Worm (Caenorhabditis elegans) whole organism, L4/young adult: Measurements from ENCODE around the gene ZC506.1.

ENCODE experiments used
- W03F9.2 ChIP-seq: fragments of 150-350 bp; optimal IDR thresholded peaks from 2 replicates; lab custom pipeline; 2014; ENCODE audit warnings: missing biosample characterization, missing genetic modification characterization
- dao-5 ChIP-seq: sonication (generic microtip); optimal IDR thresholded peaks from 2 replicates; lab custom pipeline; 2016; ENCODE audit warnings: missing genotype, missing genetic modification characterization, moderate library complexity, missing compliant biosample characterization
- him-1 ChIP-seq: sonication (generic microtip); optimal IDR thresholded peaks from 2 replicates; lab custom pipeline; 2016; ENCODE audit warnings: missing genotype, missing genetic modification reagents, missing genetic modification characterization, missing compliant biosample characterization

ZC506.1 gene

DNA sequence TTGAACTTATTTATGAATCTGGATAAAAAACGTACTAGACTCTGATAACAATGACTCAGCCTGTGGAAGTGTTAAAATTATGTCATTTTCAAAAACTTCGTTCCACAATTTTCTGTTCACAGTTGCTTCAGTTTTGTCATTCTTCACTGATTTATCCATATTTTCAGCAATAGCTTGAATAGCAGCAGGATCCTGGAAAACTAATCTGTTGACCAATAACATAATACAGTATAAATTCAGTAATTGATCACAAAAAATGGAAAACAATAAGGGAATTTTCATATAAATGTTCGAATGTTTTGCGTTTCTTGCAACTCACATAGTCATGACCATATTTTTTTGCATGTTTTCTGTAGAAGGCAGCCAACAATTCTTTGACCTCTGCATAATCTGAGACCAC, 10.2 kb upstream of the ZC506.1 start:
- no peak for TF ChIP-seq dao-5 (tag; lab: Kevin White, UChicago)
- no peak for TF ChIP-seq W03F9.2 (tag; lab: Kevin White, UChicago)
- TF ChIP-seq him-1 (tag; lab: Kevin White, UChicago): no peak

DNA sequence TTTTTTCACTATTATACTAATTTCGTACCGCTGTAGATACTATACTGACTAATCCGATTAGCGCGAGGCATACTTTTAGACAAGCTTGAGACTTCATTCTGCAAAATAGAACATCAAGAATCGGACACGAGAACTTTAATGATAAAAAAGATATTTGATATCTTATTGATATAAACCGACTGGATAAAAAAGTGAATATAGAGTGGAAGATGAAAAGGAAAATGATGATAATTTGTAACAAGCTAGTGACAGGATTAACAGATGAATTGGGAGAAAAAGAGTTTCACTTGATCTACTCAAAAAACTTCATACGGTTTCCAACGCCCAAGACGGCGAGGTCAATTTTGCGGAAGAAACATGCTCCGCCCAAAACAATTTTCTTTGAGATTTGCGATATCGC, 9.8 kb upstream of the ZC506.1 start, which contains the start of gene nas-37:
TSS of gene nas-37 (minus strand) at position 101 of the 400 bp plus-strand sequence.
- TF ChIP-seq W03F9.2 (tag; lab: Kevin White, UChicago): no peak
- no peak for TF ChIP-seq him-1 (tag; lab: Kevin White, UChicago)
- no peak for TF ChIP-seq dao-5 (tag; lab: Kevin White, UChicago)

DNA sequence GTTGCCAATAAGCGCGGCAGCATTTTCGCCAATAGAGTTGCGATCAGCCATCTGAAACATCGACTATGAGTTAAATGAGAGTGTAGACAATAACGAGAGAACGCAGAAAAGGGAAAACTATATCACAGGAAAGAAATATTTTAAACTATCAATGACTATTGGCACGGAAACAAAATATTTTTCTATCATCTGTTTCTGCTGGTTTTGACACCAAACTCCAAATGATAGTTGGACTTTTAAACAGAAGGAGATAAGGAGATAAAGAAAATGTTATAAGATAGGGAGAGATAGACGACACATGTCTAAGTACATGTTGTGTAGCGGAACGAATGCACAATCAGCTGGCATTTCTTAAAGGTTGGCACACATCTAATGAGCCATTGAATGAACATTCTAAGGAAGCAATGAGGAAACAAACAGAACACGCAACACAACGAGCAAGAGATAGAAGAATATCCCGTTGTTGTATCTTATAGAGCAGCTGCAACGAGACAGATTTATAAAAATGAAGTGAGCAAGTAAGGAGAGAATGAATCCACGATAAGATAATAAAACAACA, 4.2 kb upstream of the ZC506.1 start, which contains the start of gene cysl-1:
TSS of gene cysl-1 (minus strand) at position 51 of the 559 bp plus-strand sequence.
- TF ChIP-seq W03F9.2 (tag; lab: Kevin White, UChicago) (no peak), dao-5 (tag; lab: Kevin White, UChicago) (no peak), him-1 (tag; lab: Kevin White, UChicago) (no peak)

DNA sequence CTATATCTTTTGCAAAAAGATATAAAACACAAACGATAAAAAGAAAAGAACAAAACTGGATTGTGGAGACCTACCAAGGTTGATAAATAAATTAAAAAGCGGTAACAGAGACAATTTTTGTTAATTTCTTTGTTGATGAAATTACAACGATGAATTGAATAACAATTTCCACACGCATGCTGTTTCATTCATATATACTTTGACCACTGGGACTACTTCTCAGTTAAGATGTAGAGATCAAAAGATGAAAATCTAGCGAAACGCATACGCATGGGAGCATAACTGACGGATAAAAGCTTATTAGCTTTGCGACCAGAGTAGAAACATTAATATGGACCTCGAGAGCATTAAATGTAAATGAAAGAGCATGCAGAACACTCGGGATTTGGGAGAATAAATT, 2.7 kb upstream of the ZC506.1 start:
- TF ChIP-seq dao-5 (tag; lab: Kevin White, UChicago) (no peak), W03F9.2 (tag; lab: Kevin White, UChicago) (no peak), him-1 (tag; lab: Kevin White, UChicago) (no peak)

DNA sequence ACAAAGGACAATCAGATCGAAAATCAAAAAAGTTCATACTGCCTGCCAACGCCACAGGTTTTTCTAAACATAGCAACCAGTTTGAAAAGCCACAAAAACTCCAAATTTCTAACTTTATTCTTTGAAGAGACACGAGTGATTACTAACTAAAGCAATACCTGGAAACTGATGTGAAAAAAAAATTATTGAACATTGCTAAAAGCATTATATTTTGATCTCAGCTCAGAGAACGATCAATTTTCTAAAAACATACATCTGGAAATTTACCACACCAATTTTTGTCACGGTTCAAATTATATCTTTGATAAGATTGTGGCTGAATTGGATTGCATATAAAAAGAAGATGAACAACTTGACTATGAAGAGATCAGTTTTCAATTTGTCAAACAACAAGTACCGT, 1.3 kb upstream of the ZC506.1 start:
- TF ChIP-seq dao-5 (tag; lab: Kevin White, UChicago): no peak
- no peak for TF ChIP-seq W03F9.2 (tag; lab: Kevin White, UChicago)
- no peak for TF ChIP-seq him-1 (tag; lab: Kevin White, UChicago)

DNA sequence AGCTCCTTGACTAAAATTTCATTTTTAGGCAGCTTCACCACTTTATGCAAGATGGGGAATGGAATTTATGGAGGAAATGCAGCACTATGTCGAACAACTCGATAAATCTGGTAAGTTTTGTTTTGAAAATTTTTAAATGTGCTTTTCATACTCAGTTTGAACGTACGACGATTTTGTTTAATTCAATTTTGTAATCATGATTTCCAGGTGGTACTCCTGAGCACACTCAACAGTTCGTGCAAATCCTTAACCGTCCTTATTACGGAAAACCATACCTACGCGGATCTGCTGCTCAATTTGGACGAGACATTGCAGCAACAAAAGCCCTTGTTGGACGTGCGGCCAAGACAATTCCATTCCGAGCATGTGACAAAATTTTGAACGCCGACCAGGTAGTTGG, 3.8 kb downstream of the ZC506.1 start:
- TF ChIP-seq W03F9.2 (tag; lab: Kevin White, UChicago) (no peak), dao-5 (tag; lab: Kevin White, UChicago) (no peak), him-1 (tag; lab: Kevin White, UChicago) (no peak)

DNA sequence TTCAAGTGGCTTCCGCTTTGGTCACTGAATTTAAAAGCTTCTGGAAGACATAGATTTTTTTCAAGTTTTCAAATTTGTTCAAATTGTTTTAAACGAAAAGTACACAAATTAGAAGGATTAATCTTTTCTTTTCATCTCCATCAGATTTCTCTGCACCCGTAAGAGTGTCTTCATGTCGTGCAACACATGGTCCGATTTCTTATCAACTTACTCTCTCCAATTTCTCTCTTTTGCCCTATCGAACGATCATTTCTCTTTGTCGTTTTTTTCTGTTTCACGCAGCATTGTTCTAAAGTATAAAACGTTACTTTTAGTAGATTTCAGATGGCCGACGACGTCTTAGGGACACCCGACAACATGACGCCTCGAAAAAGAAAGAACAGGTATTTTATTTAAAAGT, 6.5 kb downstream of the ZC506.1 start, which contains the start of gene pssy-1:
TSS of gene pssy-1 (plus strand) at position 318 of the 400 bp plus-strand sequence.
- TF ChIP-seq him-1 (tag; lab: Kevin White, UChicago): no peak
- TF ChIP-seq dao-5 (tag; lab: Kevin White, UChicago): no peak
- TF ChIP-seq W03F9.2 (tag; lab: Kevin White, UChicago): no peak

DNA sequence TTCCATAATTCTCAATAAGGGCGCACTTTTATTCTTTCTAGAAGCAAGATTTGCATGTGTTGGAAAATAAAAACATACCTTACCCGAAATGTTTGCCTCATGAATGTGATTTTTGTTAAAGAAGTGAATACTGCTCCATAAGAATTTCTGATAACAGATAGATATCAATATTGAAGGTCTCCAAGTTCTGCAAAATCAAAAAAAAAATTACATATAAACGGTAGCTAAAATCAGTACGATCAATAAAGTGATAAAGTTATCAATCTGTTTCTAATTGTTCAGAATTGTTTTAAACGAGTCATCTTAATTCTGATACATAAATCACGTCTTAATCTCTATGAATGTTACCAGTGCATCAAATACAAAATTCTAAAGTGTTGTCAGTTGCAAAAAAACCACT, 17.4 kb downstream of the ZC506.1 start, which contains the start of gene mgl-1:
TSS of gene mgl-1 (minus strand) at position 101 of the 400 bp plus-strand sequence.
- TF ChIP-seq dao-5 (tag; lab: Kevin White, UChicago) (no peak), him-1 (tag; lab: Kevin White, UChicago) (no peak), W03F9.2 (tag; lab: Kevin White, UChicago) (no peak)

DNA sequence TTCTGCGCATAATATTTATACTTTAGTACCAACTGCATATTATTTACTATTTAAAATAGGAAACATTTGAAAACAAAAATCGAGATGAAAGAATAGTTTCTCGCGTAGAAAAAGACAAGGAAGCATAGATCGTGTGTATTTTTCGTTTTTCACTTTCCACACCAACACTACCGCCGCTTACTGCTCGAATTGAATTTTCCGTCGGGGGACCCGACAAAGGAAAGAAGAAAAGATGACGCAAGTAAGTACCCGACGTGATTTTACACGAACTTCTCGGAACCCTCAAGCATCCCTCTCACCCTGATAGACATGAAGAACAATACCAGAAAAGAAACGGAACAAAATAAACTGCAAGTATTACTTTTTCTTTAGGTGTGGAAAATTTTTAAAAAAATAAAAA, 22.5 kb downstream of the ZC506.1 start:
- TF ChIP-seq him-1 (tag; lab: Kevin White, UChicago): no peak
- TF ChIP-seq dao-5 (tag; lab: Kevin White, UChicago): no peak

DNA sequence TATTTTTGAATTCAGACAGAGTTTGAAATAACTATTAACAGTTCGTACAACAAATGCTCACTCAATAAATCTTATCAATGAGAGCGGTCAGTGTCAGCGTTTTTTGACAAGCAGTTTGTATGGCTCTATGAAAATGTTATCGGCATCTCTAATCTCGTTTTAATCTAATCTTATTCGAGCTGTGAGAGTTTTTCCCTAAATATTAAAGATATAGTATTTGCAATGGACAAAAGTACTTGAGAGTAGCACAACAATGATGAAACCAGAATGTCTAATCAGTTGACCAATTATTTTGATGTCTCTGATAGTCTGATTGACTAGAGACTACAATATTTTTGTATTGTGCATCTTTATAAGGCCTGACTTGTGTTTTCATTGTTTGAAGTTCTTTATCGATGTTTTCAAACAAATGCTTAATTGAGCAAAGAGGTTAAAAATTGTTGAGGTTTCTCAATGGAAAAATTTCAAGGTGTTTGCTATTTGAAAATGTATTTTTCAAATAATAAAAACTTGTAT, 26.2 kb downstream of the ZC506.1 start, which contains the start of gene F19C6.5:
TSS of gene F19C6.5 (minus strand) at position 51 of the 516 bp plus-strand sequence.
- TF ChIP-seq dao-5 (tag; lab: Kevin White, UChicago) (no peak), W03F9.2 (tag; lab: Kevin White, UChicago) (no peak), him-1 (tag; lab: Kevin White, UChicago) (no peak)

DNA sequence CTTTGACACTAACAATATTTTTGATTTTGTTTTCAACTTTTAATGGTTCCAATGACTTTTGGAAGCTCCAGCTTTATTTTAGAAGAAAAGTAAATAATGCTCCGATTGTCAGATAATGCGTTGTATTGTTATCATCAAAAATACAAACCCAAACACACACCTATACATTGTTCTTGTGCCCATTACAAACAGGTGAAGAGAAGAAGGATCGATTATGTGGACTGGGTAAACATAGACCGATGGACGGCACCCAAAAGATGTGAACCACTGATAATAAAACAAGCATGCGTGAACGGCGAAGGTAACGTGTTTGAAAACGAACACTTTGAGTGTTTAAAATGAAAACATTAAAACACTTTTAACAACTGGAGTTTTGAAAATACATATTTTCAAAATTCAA, 28.4 kb downstream of the ZC506.1 start:
- TF ChIP-seq W03F9.2 (tag; lab: Kevin White, UChicago): no peak
- TF ChIP-seq him-1 (tag; lab: Kevin White, UChicago): no peak
- no peak for TF ChIP-seq dao-5 (tag; lab: Kevin White, UChicago)

DNA sequence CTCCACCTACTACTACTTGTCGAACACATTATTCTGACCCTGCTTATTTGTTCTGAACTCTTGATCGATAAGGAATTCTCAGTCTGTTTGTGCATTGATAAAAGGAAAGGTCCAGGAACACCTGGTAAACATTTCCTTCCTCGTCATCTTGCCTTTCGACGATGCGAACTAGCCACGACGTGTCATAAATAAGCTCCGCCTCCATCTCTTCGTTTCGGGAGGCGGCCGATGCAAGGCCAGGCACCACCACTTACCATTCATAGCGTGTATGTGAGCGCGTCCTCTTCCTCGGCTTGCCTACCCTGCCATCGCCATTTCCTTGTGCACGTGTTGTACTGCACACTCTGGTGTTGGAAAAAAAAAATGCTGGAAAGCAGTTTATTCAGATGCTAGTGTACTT, 30.1 kb downstream of the ZC506.1 start:
- no peak for TF ChIP-seq W03F9.2 (tag; lab: Kevin White, UChicago)

DNA sequence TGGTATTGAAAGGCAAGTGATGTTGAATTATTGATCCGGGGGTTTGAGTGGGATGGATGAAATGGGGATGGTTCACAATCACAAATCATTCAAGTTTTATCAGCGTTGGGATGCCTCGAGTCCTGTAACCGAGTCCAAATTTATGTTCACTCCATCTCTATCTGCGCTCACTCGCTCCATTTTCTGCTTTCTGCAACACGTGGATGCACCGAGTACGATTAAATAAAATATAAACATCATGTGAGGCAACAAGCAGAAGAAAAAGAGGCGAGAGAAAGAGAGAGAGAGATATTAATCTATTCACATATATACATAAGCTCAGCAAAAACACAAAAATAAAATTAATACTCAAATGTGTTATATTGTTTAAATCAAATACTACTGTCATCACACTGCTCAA, 34.3 kb downstream of the ZC506.1 start:
- no peak for TF ChIP-seq him-1 (tag; lab: Kevin White, UChicago)

DNA sequence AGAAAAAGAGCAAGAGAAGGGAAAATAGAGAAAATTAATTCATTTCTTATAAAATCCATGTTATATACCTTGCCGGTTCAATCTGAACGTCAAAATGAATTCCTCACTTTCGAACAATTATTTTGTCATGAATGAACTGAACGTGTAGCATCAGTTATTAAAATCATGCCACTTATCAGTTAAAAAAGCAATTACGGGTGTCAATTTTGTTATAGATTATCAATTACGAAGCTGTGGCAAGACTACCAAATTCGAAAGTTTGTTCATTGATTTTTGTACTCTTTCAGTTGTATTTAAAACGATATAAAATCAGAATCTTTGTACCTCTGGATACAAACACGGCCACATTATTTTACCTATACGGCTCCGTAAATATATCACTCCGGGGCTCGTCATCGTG, 38.6 kb downstream of the ZC506.1 start:
- no peak for TF ChIP-seq W03F9.2 (tag; lab: Kevin White, UChicago)
- TF ChIP-seq him-1 (tag; lab: Kevin White, UChicago): no peak
- TF ChIP-seq dao-5 (tag; lab: Kevin White, UChicago): no peak
